Fruit fly (Drosophila melanogaster): ENCODE measurements around the gene Rpn7.

Gene Rpn7

DNA sequence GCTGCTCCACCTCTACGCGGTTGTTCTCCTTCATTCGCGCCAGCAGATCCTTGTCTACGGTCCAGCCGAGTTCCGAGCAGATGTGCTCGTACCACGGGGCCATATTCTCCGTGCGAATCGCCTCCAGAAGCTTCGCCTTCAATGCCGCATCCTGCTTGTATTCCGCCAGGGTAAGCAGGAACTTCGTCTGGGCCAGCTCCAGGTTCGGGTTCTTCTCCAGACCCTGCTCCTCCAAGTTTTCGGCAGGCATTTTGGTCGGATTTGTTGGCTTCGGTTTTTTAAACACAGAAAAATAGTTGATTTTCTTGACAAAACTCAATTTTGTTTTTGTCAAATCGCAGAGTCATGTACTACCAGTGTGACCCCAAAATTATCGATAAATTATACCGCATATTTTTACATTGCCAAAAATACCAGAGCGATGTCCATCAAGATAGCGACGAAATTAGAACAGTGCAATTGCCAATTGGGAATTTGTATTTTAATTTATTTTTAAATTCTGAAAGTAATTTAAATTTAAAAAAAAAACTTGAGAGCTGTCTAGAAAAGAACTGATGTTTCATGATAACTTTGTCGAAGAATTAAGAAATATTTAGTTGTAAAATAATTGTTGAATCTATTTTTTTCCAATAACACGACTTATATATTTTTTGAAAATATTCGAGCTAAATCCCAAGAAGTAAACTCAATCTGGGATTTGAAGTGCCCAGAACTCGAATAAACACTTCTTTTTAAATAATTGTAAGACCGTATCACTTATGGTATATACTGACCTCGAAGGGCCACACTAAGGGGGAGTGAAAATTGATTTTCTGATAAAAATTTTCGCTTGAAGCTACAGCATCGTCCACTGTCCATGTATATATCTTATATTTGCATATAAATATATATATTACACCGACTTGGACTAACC lies at the start of gene Rpn7, which contains the start of gene AP-2mu (continued):
- TF ChIP-seq CG11723 (GFP tag; optimal IDR thresholded peaks at IDR 0.05): no peak
- no peak for TF ChIP-seq inv (GFP tag; IDR thresholded peaks at IDR 0.05; ENCODE audit: partially characterized antibody)
- peak; percentile 11; the same call in 1 of the 2 replicates for TF ChIP-seq slbo (GFP tag; IDR thresholded peaks at IDR 0.05)
- no peak for TF ChIP-seq Ada2b (GFP tag; IDR thresholded peaks at IDR 0.05)
- peak; percentile 11 for TF ChIP-seq CG4617 (GFP tag; optimal IDR thresholded peaks at IDR 0.05; ENCODE audit: borderline replicate concordance)
- TF ChIP-seq da (GFP tag; optimal IDR thresholded peaks at IDR 0.05): no peak
- TF ChIP-seq CG9932 (GFP tag; IDR thresholded peaks at IDR 0.05): peak; percentile 43; the same call in 1 of the 2 replicates
- TF ChIP-seq CG12155 (GFP tag; optimal IDR thresholded peaks at IDR 0.05): no peak
- TF ChIP-seq B-H2 (GFP tag; optimal IDR thresholded peaks at IDR 0.05): no peak
- TF ChIP-seq zf30C (GFP tag; optimal IDR thresholded peaks at IDR 0.05): no peak
- TF ChIP-seq CG12071 (GFP tag; optimal IDR thresholded peaks at IDR 0.05): no peak
- no peak for TF ChIP-seq jumu (GFP tag; optimal IDR thresholded peaks at IDR 0.05)
- TF ChIP-seq Trl (optimal IDR thresholded peaks at IDR 0.05): no peak
- no peak for TF ChIP-seq Trl (GFP tag; optimal IDR thresholded peaks at IDR 0.05)
- TF ChIP-seq Aef1 (GFP tag; IDR thresholded peaks at IDR 0.05): no peak
- TF ChIP-seq CG2120 (GFP tag; optimal IDR thresholded peaks at IDR 0.05): peak; percentile 28
- TF ChIP-seq sqz (GFP tag; optimal IDR thresholded peaks at IDR 0.05): no peak
- TF ChIP-seq CG1603 (tag; optimal IDR thresholded peaks at IDR 0.05): peak; percentile 96
- TF ChIP-seq Oaz (GFP tag; IDR thresholded peaks at IDR 0.05): no peak
- TF ChIP-seq slou (GFP tag; optimal IDR thresholded peaks at IDR 0.05): no peak
- TF ChIP-seq CG15479 (GFP tag; optimal IDR thresholded peaks at IDR 0.05): no peak
- no peak for TF ChIP-seq Tbp (GFP tag; optimal IDR thresholded peaks at IDR 0.05)
- TF ChIP-seq Kr (GFP tag; optimal IDR thresholded peaks at IDR 0.05): no peak
- no peak for TF ChIP-seq CG42726 (GFP tag; IDR thresholded peaks at IDR 0.05; ENCODE audit: partially characterized antibody)
- TF ChIP-seq CG2712 (tag; optimal IDR thresholded peaks at IDR 0.05): peak; percentile 50
- no peak for TF ChIP-seq zfh1 (GFP tag; IDR thresholded peaks at IDR 0.05)
- TF ChIP-seq rib (GFP tag; IDR thresholded peaks at IDR 0.05): no peak
- TF ChIP-seq Sry-β (GFP tag; optimal IDR thresholded peaks at IDR 0.05): no peak
- no peak for TF ChIP-seq ap (GFP tag; IDR thresholded peaks at IDR 0.05)
- TF ChIP-seq Camta (GFP tag; optimal IDR thresholded peaks at IDR 0.05): no peak
- no peak for TF ChIP-seq CG3838 (GFP tag; optimal IDR thresholded peaks at IDR 0.05)
- no peak for TF ChIP-seq CG32767 (GFP tag; IDR thresholded peaks at IDR 0.05)
- no peak for TF ChIP-seq pnt (GFP tag; optimal IDR thresholded peaks at IDR 0.05)
- TF ChIP-seq Poxn (GFP tag; IDR thresholded peaks at IDR 0.05): no peak
- TF ChIP-seq CG10147 (GFP tag; optimal IDR thresholded peaks at IDR 0.05): no peak
- no peak for TF ChIP-seq br (optimal IDR thresholded peaks at IDR 0.05)
- TF ChIP-seq cato (GFP tag; optimal IDR thresholded peaks at IDR 0.05; ENCODE audit: borderline replicate concordance): no peak
- TF ChIP-seq wek (GFP tag; optimal IDR thresholded peaks at IDR 0.05): no peak
- no peak for TF ChIP-seq CG5953 (GFP tag; IDR thresholded peaks at IDR 0.05)
- TF ChIP-seq sima (GFP tag; optimal IDR thresholded peaks at IDR 0.05): no peak
- no peak for TF ChIP-seq al (GFP tag; IDR thresholded peaks at IDR 0.05)
- TF ChIP-seq gcm (GFP tag; optimal IDR thresholded peaks at IDR 0.05): no peak
- peak; percentile 39 for TF ChIP-seq Max (GFP tag; optimal IDR thresholded peaks at IDR 0.05)
- TF ChIP-seq kah (GFP tag; optimal IDR thresholded peaks at IDR 0.05): no peak
- no peak for TF ChIP-seq z (GFP tag; IDR thresholded peaks at IDR 0.05)
- peak; percentile 99 for TF ChIP-seq CG14710 (tag; optimal IDR thresholded peaks at IDR 0.05)
- TF ChIP-seq Oli (tag; optimal IDR thresholded peaks at IDR 0.05): no peak
- no peak for TF ChIP-seq lab (GFP tag; optimal IDR thresholded peaks at IDR 0.05)
- no peak for TF ChIP-seq CG11696 (GFP tag; IDR thresholded peaks at IDR 0.05)
- TF ChIP-seq Bteb2 (GFP tag; optimal IDR thresholded peaks at IDR 0.05): no peak
- TF ChIP-seq Doc2 (GFP tag; IDR thresholded peaks at IDR 0.05): no peak
